Worm (Caenorhabditis elegans) whole organism, L1 larva: ENCODE results near the gene F53H1.3.
A peak's percentile ranks its signal among the peaks of the same experiment; 100 is the strongest.

Experiments
- C04F5.9 ChIP-seq: sonication (generic microtip); optimal IDR thresholded peaks from 2 replicates; lab custom pipeline; 2016; ENCODE audit warnings: missing genetic modification characterization, missing compliant biosample characterization
- C34B4.2 ChIP-seq: sonication (generic microtip); optimal IDR thresholded peaks from 2 replicates; lab custom pipeline; 2017; ENCODE audit warnings: mild to moderate bottlenecking, missing genetic modification characterization, missing compliant biosample characterization
- F16B12.6 ChIP-seq: fragments of 150-350 bp; optimal IDR thresholded peaks from 2 replicates; lab custom pipeline; 2014; ENCODE audit warnings: missing biosample characterization, missing genetic modification characterization
- alr-1 ChIP-seq: fragments of 200-800 bp; sonication (Bioruptor generic); optimal IDR thresholded peaks from 2 replicates; lab custom pipeline; 2018; ENCODE audit warnings: borderline replicate concordance, mild to moderate bottlenecking, missing genetic modification characterization, missing compliant biosample characterization
- ama-1 ChIP-seq: fragments of 150-350 bp; optimal IDR thresholded peaks from 2 replicates; lab custom pipeline; 2014
- blmp-1 ChIP-seq: fragments of 150-350 bp; optimal IDR thresholded peaks from 2 replicates; lab custom pipeline; 2014; ENCODE audit warnings: missing biosample characterization, missing genetic modification characterization
- ceh-63 ChIP-seq: fragments of 200-800 bp; sonication (Bioruptor generic); optimal IDR thresholded peaks from 2 replicates; lab custom pipeline; 2018; ENCODE audit warnings: mild to moderate bottlenecking, missing genetic modification characterization, missing compliant biosample characterization
- ceh-8 ChIP-seq: fragments of 200-800 bp; sonication (Bioruptor generic); optimal IDR thresholded peaks from 2 replicates; lab custom pipeline; 2018; ENCODE audit warnings: mild to moderate bottlenecking, missing genetic modification characterization, moderate library complexity, missing compliant biosample characterization
- ceh-88 ChIP-seq: fragments of 200-800 bp; sonication (Bioruptor generic); IDR thresholded peaks from 2 replicates; pipeline ENCODE4 v1.3.6; 2022; ENCODE audit warnings: missing genetic modification characterization, missing compliant biosample characterization
- ceh-90 ChIP-seq: sonication (generic microtip); optimal IDR thresholded peaks from 2 replicates; lab custom pipeline; 2016; ENCODE audit warnings: missing genetic modification characterization, missing compliant biosample characterization
- efl-1 ChIP-seq, 4 experiments: fragments of 150-350 bp; optimal IDR thresholded peaks in 3 of 4; peaks in 1 of 4; 1 replicate in 1 of 4; 2 replicates in 3 of 4; lab custom pipeline; 2014; ENCODE audit warnings: missing biosample characterization in 2 of 4, missing genetic modification characterization in 2 of 4, missing genetic modification reagents in 2 of 4
- efl-3 ChIP-seq: fragments of 200-800 bp; sonication (Bioruptor generic); optimal IDR thresholded peaks from 2 replicates; lab custom pipeline; 2018; ENCODE audit warnings: mild to moderate bottlenecking, missing genetic modification characterization, missing compliant biosample characterization
- elt-2 ChIP-seq: sonication (generic microtip); optimal IDR thresholded peaks from 2 replicates; lab custom pipeline; 2016; ENCODE audit warnings: missing genetic modification characterization, mild to moderate bottlenecking, inconsistent platforms, missing compliant biosample characterization, missing genetic modification reagents
- elt-3 ChIP-seq, 6 experiments: fragments of 150-350 bp in 1 of 6; sonication (generic microtip); optimal IDR thresholded peaks; 2 replicates each; lab custom pipeline; 2017 to 2018; ENCODE audit warnings: missing biosample characterization in 6 of 6, missing genetic modification characterization in 6 of 6, inconsistent platforms in 1 of 6
- ets-5 ChIP-seq: fragments of 200-800 bp; sonication (Bioruptor generic); IDR thresholded peaks from 2 replicates; pipeline ENCODE4 v1.3.6; 2022; ENCODE audit warnings: missing genetic modification characterization, missing compliant biosample characterization
- grh-1 ChIP-seq: fragments of 200-800 bp; sonication (Bioruptor generic); IDR thresholded peaks from 2 replicates; pipeline ENCODE4 v1.3.6; 2022; ENCODE audit warnings: missing genetic modification reagents, missing genetic modification characterization, missing compliant biosample characterization
- hlh-17 ChIP-seq: fragments of 200-800 bp; sonication (Bioruptor generic); optimal IDR thresholded peaks from 2 replicates; lab custom pipeline; 2018; ENCODE audit warnings: missing genetic modification characterization, mild to moderate bottlenecking, missing compliant biosample characterization, moderate library complexity, borderline replicate concordance
- hpl-2 ChIP-seq: fragments of 150-350 bp; optimal IDR thresholded peaks from 2 replicates; lab custom pipeline; 2014; ENCODE audit warnings: missing biosample characterization, missing genetic modification reagents, missing genetic modification characterization
- isw-1 ChIP-seq: fragments of 200-800 bp; sonication (Bioruptor generic); IDR thresholded peaks from 2 replicates; pipeline ENCODE4 v1.3.6; 2022; ENCODE audit warnings: missing genetic modification characterization, missing compliant biosample characterization
- jun-1 ChIP-seq: fragments of 150-350 bp; optimal IDR thresholded peaks from 2 replicates; lab custom pipeline; 2014; ENCODE audit warnings: missing biosample characterization, missing genetic modification reagents, missing genetic modification characterization
- lin-13 ChIP-seq: fragments of 150-350 bp; optimal IDR thresholded peaks from 2 replicates; lab custom pipeline; 2014; ENCODE audit warnings: missing biosample characterization, missing genetic modification reagents, missing genetic modification characterization
- lin-14 ChIP-seq: fragments of 200-800 bp; sonication (Bioruptor generic); optimal IDR thresholded peaks from 2 replicates; lab custom pipeline; 2018; ENCODE audit warnings: mild to moderate bottlenecking, missing genetic modification characterization, moderate library complexity, missing compliant biosample characterization
- lin-35 ChIP-seq, 2 experiments: fragments of 150-350 bp; optimal IDR thresholded peaks; 2 replicates each; lab custom pipeline; 2014; ENCODE audit warnings: missing biosample characterization in 2 of 2, missing genetic modification characterization in 2 of 2, missing genetic modification reagents in 2 of 2
- lir-3 ChIP-seq: sonication (generic microtip); optimal IDR thresholded peaks from 2 replicates; lab custom pipeline; 2016; ENCODE audit warnings: mild to moderate bottlenecking, missing genetic modification characterization, moderate library complexity, missing compliant biosample characterization; ENCODE audit not compliant: poor library complexity
- mdl-1 ChIP-seq, 2 experiments: fragments of 150-350 bp; optimal IDR thresholded peaks; 2 replicates each; lab custom pipeline; 2014 to 2017; ENCODE audit warnings: missing biosample characterization in 2 of 2, missing genetic modification characterization in 2 of 2, inconsistent platforms in 1 of 2
- mef-2 ChIP-seq: fragments of 150-350 bp; optimal IDR thresholded peaks from 2 replicates; lab custom pipeline; 2014; ENCODE audit warnings: missing biosample characterization, missing genetic modification characterization
- nhr-12 ChIP-seq: sonication (generic microtip); optimal IDR thresholded peaks from 2 replicates; lab custom pipeline; 2017; ENCODE audit warnings: missing biosample characterization, missing genetic modification characterization
- nhr-237 ChIP-seq: fragments of 150-350 bp; optimal IDR thresholded peaks from 2 replicates; lab custom pipeline; 2014; ENCODE audit warnings: missing biosample characterization, missing genetic modification characterization
- nhr-47 ChIP-seq: sonication (generic microtip); optimal IDR thresholded peaks from 2 replicates; lab custom pipeline; 2016; ENCODE audit warnings: mild to moderate bottlenecking, missing genetic modification characterization, moderate library complexity, missing compliant biosample characterization
- nhr-76 ChIP-seq: sonication (generic microtip); optimal IDR thresholded peaks from 2 replicates; lab custom pipeline; 2017; ENCODE audit warnings: missing biosample characterization, missing genetic modification characterization
- nhr-77 ChIP-seq: fragments of 150-350 bp; optimal IDR thresholded peaks from 2 replicates; lab custom pipeline; 2014; ENCODE audit warnings: missing biosample characterization, missing genetic modification characterization
- nhr-90 ChIP-seq: sonication (generic microtip); optimal IDR thresholded peaks from 2 replicates; lab custom pipeline; 2016; ENCODE audit warnings: mild to moderate bottlenecking, missing genetic modification characterization, missing compliant biosample characterization; ENCODE audit not compliant: poor library complexity
- pax-3 ChIP-seq: fragments of 200-800 bp; sonication (Bioruptor generic); optimal IDR thresholded peaks from 2 replicates; lab custom pipeline; 2018; ENCODE audit warnings: mild to moderate bottlenecking, missing genetic modification characterization, moderate library complexity, missing compliant biosample characterization
- pqm-1 ChIP-seq: sonication (generic microtip); optimal IDR thresholded peaks from 3 replicates; lab custom pipeline; 2017; ENCODE audit warnings: missing biosample characterization, missing genetic modification characterization
- sup-37 ChIP-seq: fragments of 200-800 bp; sonication (Bioruptor generic); optimal IDR thresholded peaks from 2 replicates; lab custom pipeline; 2018; ENCODE audit warnings: mild to moderate bottlenecking, missing genetic modification characterization, missing compliant biosample characterization
- swsn-7 ChIP-seq: sonication (generic microtip); optimal IDR thresholded peaks from 2 replicates; lab custom pipeline; 2016; ENCODE audit warnings: missing genetic modification characterization, missing compliant biosample characterization
- tlp-1 ChIP-seq: fragments of 150-350 bp; optimal IDR thresholded peaks from 2 replicates; lab custom pipeline; 2014; ENCODE audit warnings: missing biosample characterization, missing genetic modification characterization
- unc-30 ChIP-seq: sonication (generic microtip); optimal IDR thresholded peaks from 2 replicates; lab custom pipeline; 2017; ENCODE audit warnings: missing biosample characterization, missing genetic modification characterization
- unc-86 ChIP-seq: sonication (generic microtip); optimal IDR thresholded peaks from 2 replicates; lab custom pipeline; 2016; ENCODE audit warnings: missing genetic modification characterization, missing compliant biosample characterization
- unc-98 ChIP-seq: fragments of 200-800 bp; sonication (Bioruptor generic); IDR thresholded peaks from 2 replicates; pipeline ENCODE4 v1.3.6; 2022; ENCODE audit warnings: missing genetic modification characterization, missing compliant biosample characterization
- xbp-1 ChIP-seq: sonication (generic microtip); optimal IDR thresholded peaks from 2 replicates; lab custom pipeline; 2016; ENCODE audit warnings: missing genetic modification characterization, missing compliant biosample characterization
- zip-4 ChIP-seq: fragments of 200-800 bp; sonication (Bioruptor generic); optimal IDR thresholded peaks from 2 replicates; lab custom pipeline; 2018; ENCODE audit warnings: mild to moderate bottlenecking, missing genetic modification characterization, moderate library complexity, missing compliant biosample characterization
- ztf-4 ChIP-seq: fragments of 150-350 bp; optimal IDR thresholded peaks from 2 replicates; lab custom pipeline; 2014; ENCODE audit warnings: missing biosample characterization, missing genetic modification characterization

F53H1.3 gene

DNA sequence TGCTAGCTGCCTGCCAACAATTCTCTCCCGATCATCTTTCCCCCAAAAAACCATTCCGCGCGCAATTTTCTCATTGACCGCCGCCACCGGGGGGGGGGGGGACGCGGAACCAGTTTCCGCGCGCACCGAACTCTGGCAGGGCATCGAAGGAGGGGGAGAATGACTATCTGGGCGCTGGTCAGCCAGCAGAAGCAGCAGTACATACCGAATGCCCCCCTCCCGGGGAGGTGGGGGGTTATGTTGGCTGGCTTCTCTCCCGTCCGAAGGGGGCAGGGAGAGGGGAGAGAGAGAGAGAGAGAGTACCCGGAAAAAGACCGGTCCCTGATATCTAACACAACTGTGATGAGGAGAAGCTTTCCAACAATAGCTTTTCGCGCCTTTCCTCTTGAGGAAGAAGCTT lies 48.7 kb downstream of the F53H1.3 start:
- TF ChIP-seq ets-5 (no peak), blmp-1 (tag; lab: Kevin White, UChicago) (peak; percentile 5), ceh-8 (GFP tag; lab: Kevin White, UChicago) (peak; percentile 79)

DNA sequence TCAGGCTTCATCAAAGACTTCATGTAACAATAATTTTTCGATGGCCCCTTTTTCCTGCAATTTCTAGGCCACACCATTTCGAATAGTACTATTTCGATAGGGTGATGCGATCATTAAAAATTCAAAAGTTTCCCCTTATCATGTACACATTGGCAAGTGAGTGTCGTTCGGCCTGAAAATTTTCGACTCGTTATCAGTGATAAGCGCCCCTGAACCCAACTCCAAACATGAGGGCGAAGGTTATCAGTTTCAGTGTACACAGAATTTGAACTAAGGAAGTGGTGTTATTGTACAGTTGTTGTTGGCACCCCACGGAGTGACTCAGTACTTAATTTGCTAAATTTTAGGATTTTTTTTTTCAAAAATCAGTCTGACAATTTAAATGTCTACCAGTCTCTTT lies 50.0 kb downstream of the F53H1.3 start:
- no peak for TF ChIP-seq swsn-7
- no peak for TF ChIP-seq nhr-77 (tag; lab: Kevin White, UChicago)
- TF ChIP-seq ztf-4 (tag; lab: Kevin White, UChicago): no peak
- TF ChIP-seq efl-3 (GFP tag; lab: Kevin White, UChicago): no peak
- TF ChIP-seq nhr-12: no peak
- peak in 1 of 2 experiments; percentile 25 for TF ChIP-seq lin-35 (GFP tag; optimal IDR thresholded peaks at IDR 0.05; lab: Kevin White, UChicago)
- TF ChIP-seq sup-37 (GFP tag; lab: Kevin White, UChicago): no peak
- TF ChIP-seq unc-98 (GFP tag; lab: Robert Waterston, UW): no peak
- TF ChIP-seq C34B4.2 (tag; lab: Kevin White, UChicago): no peak
- peak; percentile 92 for TF ChIP-seq elt-2 (tag; lab: Kevin White, UChicago)
- no peak for TF ChIP-seq C04F5.9 (tag; lab: Kevin White, UChicago)
- TF ChIP-seq pqm-1 (tag; lab: Kevin White, UChicago): peak; percentile 77
- no peak for TF ChIP-seq lin-14 (GFP tag; lab: Kevin White, UChicago)
- TF ChIP-seq F16B12.6 (tag; lab: Kevin White, UChicago): no peak
- no peak for TF ChIP-seq lir-3 (tag; lab: Kevin White, UChicago)
- TF ChIP-seq unc-86 (tag; lab: Kevin White, UChicago): no peak
- no peak for TF ChIP-seq pax-3 (tag; lab: Kevin White, UChicago)
- no peak for TF ChIP-seq ceh-8 (GFP tag; lab: Kevin White, UChicago)
- peak; percentile 20 for TF ChIP-seq jun-1 (tag; lab: Kevin White, UChicago)
- no peak for TF ChIP-seq unc-30 (tag; lab: Kevin White, UChicago)
- TF ChIP-seq ama-1: no peak
- TF ChIP-seq isw-1 (GFP tag; lab: Robert Waterston, UW): no peak

DNA sequence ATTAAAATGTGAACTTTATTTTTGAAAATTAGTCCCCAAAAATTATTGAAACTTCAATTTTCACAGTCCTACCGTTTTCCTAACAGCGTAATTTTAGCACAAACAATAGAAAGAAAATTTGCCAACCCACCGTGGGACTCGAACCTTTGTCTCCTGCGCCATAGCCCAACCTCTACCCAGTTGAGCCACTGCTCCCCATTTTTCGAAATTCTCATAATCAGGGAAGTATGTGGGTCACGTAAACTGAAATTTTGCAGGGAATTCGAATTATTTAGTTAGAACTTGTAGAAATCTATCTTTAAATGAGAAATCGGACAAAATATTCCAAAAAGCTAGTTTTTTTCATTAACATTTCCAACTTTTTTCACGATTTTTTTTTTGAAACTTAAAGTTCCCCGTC lies 51.4 kb downstream of the F53H1.3 start:
- TF ChIP-seq elt-2 (tag; lab: Kevin White, UChicago) (no peak), isw-1 (GFP tag; lab: Robert Waterston, UW) (no peak), lin-13 (GFP tag; lab: Kevin White, UChicago) (no peak), ztf-4 (tag; lab: Kevin White, UChicago) (no peak), zip-4 (GFP tag; lab: Kevin White, UChicago) (no peak), alr-1 (no peak), nhr-76 (no peak), ceh-90 (no peak)

DNA sequence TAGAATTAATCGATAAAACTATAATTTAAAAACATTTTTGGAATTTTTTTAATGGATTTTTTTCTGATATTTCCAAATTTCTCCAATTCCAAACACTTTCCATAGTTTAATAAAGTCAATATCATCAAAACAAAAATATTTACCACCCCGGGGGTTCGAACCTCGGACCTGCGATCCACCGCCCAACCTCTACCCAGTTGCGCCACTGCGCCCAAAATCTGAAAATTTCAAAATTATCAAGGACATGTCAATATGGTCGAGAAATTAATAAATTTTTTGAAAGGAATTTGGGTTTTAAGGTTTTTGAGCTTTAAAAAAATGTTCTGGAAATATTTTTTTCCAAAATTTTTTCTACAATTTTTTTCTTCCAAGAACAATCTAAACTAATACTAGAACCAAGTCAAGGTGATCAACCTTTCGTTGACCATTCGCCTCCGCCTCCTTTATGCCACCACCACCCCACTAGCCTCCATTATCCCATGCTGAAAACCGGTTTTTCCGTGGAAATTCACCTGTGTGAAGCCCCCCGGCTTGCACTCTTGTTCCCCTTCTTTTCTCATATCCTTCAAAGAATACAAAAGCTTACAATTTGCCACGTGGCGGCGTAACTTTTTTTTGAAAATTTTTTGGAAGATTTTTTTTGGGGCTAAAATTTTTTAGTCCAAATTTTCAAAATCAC lies 52.8 kb downstream of the F53H1.3 start:
- TF ChIP-seq nhr-12 (no peak), blmp-1 (tag; lab: Kevin White, UChicago) (peak; percentile 37)

DNA sequence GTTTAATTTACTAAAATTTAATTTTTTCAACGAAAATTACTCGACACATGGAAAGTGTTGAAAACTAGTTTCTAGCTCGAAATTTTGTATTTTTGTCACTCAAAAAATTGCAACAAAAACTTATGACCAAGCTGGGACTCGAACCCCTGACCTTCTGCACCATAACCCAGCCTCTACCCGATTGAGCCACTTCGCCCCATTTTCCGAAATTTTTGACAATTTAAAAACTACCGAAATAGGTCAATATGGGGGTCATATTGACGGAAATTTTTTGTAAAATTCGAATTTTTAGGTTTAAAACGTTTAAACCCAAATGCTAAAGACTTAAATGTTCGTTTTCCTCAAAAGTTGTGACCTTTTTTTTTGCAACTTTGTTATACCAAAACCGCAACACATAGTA lies 56.5 kb downstream of the F53H1.3 start:
- TF ChIP-seq efl-1 (optimal IDR thresholded peaks at IDR 0.05; lab: Kevin White, UChicago) (no peak), efl-1 (GFP tag; optimal IDR thresholded peaks at IDR 0.05 in 1 of 2; lab: Kevin White, UChicago) (peak in 1 of 2 experiments; percentile 53), nhr-90 (no peak)

DNA sequence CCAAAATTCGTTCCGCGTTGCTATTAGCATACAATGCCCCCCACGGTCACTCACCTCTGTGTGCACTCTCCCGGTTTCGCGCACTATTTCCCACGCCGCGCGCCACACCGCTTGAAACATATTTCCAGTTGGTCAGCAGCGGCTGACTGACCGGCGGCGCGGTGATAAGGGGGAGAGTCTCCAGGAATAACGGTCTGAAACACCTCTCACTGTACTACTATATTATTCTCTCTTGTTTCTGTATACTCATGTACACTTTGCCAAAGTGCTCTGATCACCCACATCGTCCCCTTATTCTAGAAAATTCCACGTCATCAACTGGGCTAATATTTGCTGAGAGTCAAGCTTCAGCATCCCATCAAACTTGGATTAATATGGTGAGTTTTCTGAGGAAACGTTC lies 57.0 kb downstream of the F53H1.3 start, which contains the start of gene nhr-41:
Gene nhr-41 (plus strand): TSS at position 301 of the 400 bp plus-strand sequence.
- no peak for TF ChIP-seq blmp-1 (tag; lab: Kevin White, UChicago)
- TF ChIP-seq elt-3 (tag; optimal IDR thresholded peaks at IDR 0.05; lab: Kevin White, UChicago): no peak
- TF ChIP-seq ceh-63 (GFP tag; lab: Kevin White, UChicago): no peak
- TF ChIP-seq xbp-1 (tag; lab: Kevin White, UChicago): no peak
- no peak for TF ChIP-seq mef-2
- no peak for TF ChIP-seq nhr-47
- no peak for TF ChIP-seq pax-3 (tag; lab: Kevin White, UChicago)
- no peak for TF ChIP-seq hpl-2 (GFP tag; lab: Kevin White, UChicago)
- TF ChIP-seq tlp-1 (tag; lab: Kevin White, UChicago): no peak
- TF ChIP-seq grh-1 (GFP tag; lab: Robert Waterston, UW): no peak
- TF ChIP-seq hlh-17 (GFP tag; lab: Kevin White, UChicago): no peak
- TF ChIP-seq nhr-237 (tag; lab: Kevin White, UChicago): no peak
- TF ChIP-seq ets-5: no peak
- TF ChIP-seq ceh-88 (GFP tag; lab: Robert Waterston, UW): no peak
- TF ChIP-seq mdl-1 (tag; optimal IDR thresholded peaks at IDR 0.05; lab: Kevin White, UChicago): no peak
